Fruit fly (Drosophila melanogaster) whole organism, embryonic: ENCODE measurements around the gene nmo.

ENCODE experiments used
- CG10209 ChIP-seq: fragments of 200-800 bp; sonication (Bioruptor generic); optimal IDR thresholded peaks from 3 replicates; lab custom pipeline; 2017; ENCODE audit warnings: missing biosample characterization, mild to moderate bottlenecking, missing genetic modification characterization, missing genetic modification reagents
- CG10543 ChIP-seq: fragments of 200-800 bp; sonication (Bioruptor generic); optimal IDR thresholded peaks from 3 replicates; lab custom pipeline; 2017; ENCODE audit warnings: missing biosample characterization, mild to moderate bottlenecking, missing genetic modification characterization, moderate library complexity
- CG12071 ChIP-seq: fragments of 200-800 bp; sonication (Bioruptor generic); optimal IDR thresholded peaks from 3 replicates; lab custom pipeline; 2018; ENCODE audit warnings: missing biosample characterization, mild to moderate bottlenecking, missing genetic modification characterization
- CG12104 ChIP-seq: fragments of 200-800 bp; sonication (Bioruptor generic); optimal IDR thresholded peaks from 3 replicates; lab custom pipeline; 2016; ENCODE audit warnings: missing biosample characterization, missing genetic modification characterization
- CG12155 ChIP-seq: fragments of 200-800 bp; sonication (Bioruptor generic); optimal IDR thresholded peaks from 3 replicates; lab custom pipeline; 2016; ENCODE audit warnings: missing biosample characterization, missing genetic modification characterization
- CG13296 ChIP-seq: fragments of 200-800 bp; sonication (Bioruptor generic); optimal IDR thresholded peaks from 3 replicates; lab custom pipeline; 2018; ENCODE audit warnings: missing biosample characterization, mild to moderate bottlenecking, missing genetic modification characterization
- CG15514 ChIP-seq: fragments of 200-800 bp; sonication (Bioruptor generic); optimal IDR thresholded peaks from 3 replicates; lab custom pipeline; 2017; ENCODE audit warnings: missing biosample characterization, missing genetic modification characterization, mild to moderate bottlenecking, moderate library complexity, missing genetic modification reagents
- CG17568 ChIP-seq: fragments of 200-800 bp; sonication (Bioruptor generic); optimal IDR thresholded peaks from 2 replicates; lab custom pipeline; 2018; ENCODE audit warnings: missing biosample characterization, mild to moderate bottlenecking, missing genetic modification characterization, moderate library complexity
- CG2120 ChIP-seq: fragments of 200-800 bp; sonication (Bioruptor generic); optimal IDR thresholded peaks from 3 replicates; lab custom pipeline; 2016; ENCODE audit warnings: missing biosample characterization, missing genetic modification characterization
- CG2129 ChIP-seq: fragments of 200-800 bp; sonication (Bioruptor generic); IDR thresholded peaks from 2 replicates; pipeline ENCODE4 v1.3.6; 2022; ENCODE audit warnings: missing biosample characterization, missing genetic modification characterization; ENCODE audit not compliant: partially characterized antibody
- CG2678 ChIP-seq: fragments of 200-800 bp; sonication (Bioruptor generic); optimal IDR thresholded peaks from 3 replicates; lab custom pipeline; 2019; ENCODE audit warnings: missing biosample characterization, mild to moderate bottlenecking, missing genetic modification characterization, moderate library complexity
- CG32767 ChIP-seq: fragments of 200-800 bp; sonication (Bioruptor generic); IDR thresholded peaks from 2 replicates; pipeline ENCODE4 v1.3.6; 2022; ENCODE audit warnings: missing biosample characterization, missing genetic modification characterization
- CG34224 ChIP-seq: fragments of 200-800 bp; sonication (Bioruptor generic); IDR thresholded peaks from 3 replicates; pipeline ENCODE4 v1.3.6; 2022; ENCODE audit warnings: missing biosample characterization, missing genetic modification characterization; ENCODE audit not compliant: partially characterized antibody
- CG4328 ChIP-seq: fragments of 200-800 bp; sonication (Bioruptor generic); optimal IDR thresholded peaks from 3 replicates; lab custom pipeline; 2017; ENCODE audit warnings: missing biosample characterization, missing genetic modification reagents, missing genetic modification characterization
- CG4730 ChIP-seq: fragments of 200-800 bp; sonication (Bioruptor generic); IDR thresholded peaks from 2 replicates; pipeline ENCODE4 v1.3.6; 2022; ENCODE audit warnings: missing biosample characterization, missing genetic modification characterization
- CG5180 ChIP-seq: fragments of 200-800 bp; sonication (Bioruptor generic); optimal IDR thresholded peaks from 3 replicates; lab custom pipeline; 2017; ENCODE audit warnings: missing biosample characterization, missing genetic modification characterization, mild to moderate bottlenecking, moderate library complexity, missing genetic modification reagents
- CG7271 ChIP-seq: fragments of 200-800 bp; sonication (Bioruptor generic); optimal IDR thresholded peaks from 2 replicates; lab custom pipeline; 2018; ENCODE audit warnings: missing biosample characterization, mild to moderate bottlenecking, missing genetic modification characterization, moderate library complexity
- CG7357 ChIP-seq: fragments of 200-800 bp; sonication (Bioruptor generic); IDR thresholded peaks from 3 replicates; pipeline ENCODE4 v1.3.6; 2022; ENCODE audit warnings: missing biosample characterization, missing genetic modification characterization
- CG7987 ChIP-seq: fragments of 200-800 bp; sonication (Bioruptor generic); optimal IDR thresholded peaks from 2 replicates; lab custom pipeline; 2018; ENCODE audit warnings: missing biosample characterization, mild to moderate bottlenecking, missing genetic modification characterization, moderate library complexity
- CG8924 ChIP-seq: fragments of 200-800 bp; optimal IDR thresholded peaks from 3 replicates; lab custom pipeline; 2019; ENCODE audit warnings: missing biosample characterization, mild to moderate bottlenecking, missing genetic modification characterization, moderate library complexity
- CG8944 ChIP-seq: fragments of 200-800 bp; sonication (Bioruptor generic); optimal IDR thresholded peaks from 3 replicates; lab custom pipeline; 2016; ENCODE audit warnings: missing biosample characterization, missing genetic modification characterization
- CG9932 ChIP-seq: fragments of 200-800 bp; sonication (Bioruptor generic); IDR thresholded peaks from 2 replicates; pipeline ENCODE4 v1.3.6; 2022; ENCODE audit warnings: missing biosample characterization, missing genetic modification characterization
- Deaf1 ChIP-seq: fragments of 200-800 bp; optimal IDR thresholded peaks from 3 replicates; lab custom pipeline; 2019; ENCODE audit warnings: missing biosample characterization, mild to moderate bottlenecking, missing genetic modification characterization, moderate library complexity
- Doc3 ChIP-seq: fragments of 200-800 bp; sonication (Bioruptor generic); IDR thresholded peaks from 3 replicates; pipeline ENCODE4 v1.3.6; 2022; ENCODE audit warnings: missing biosample characterization, missing genetic modification characterization; ENCODE audit not compliant: partially characterized antibody
- HmgD ChIP-seq: fragments of 200-800 bp; sonication (Bioruptor generic); optimal IDR thresholded peaks from 3 replicates; lab custom pipeline; 2016; ENCODE audit warnings: missing biosample characterization, missing genetic modification characterization
- Hr3 ChIP-seq: fragments of 200-800 bp; sonication (Bioruptor generic); optimal IDR thresholded peaks from 3 replicates; lab custom pipeline; 2016; ENCODE audit warnings: missing biosample characterization, missing genetic modification characterization
- Hr39 ChIP-seq: fragments of >200 bp; optimal IDR thresholded peaks from 2 replicates; lab custom pipeline; 2017
- NFAT ChIP-seq: fragments of 200-800 bp; sonication (Bioruptor generic); IDR thresholded peaks from 2 replicates; pipeline ENCODE4 v1.3.6; 2022; ENCODE audit warnings: missing biosample characterization, missing genetic modification characterization
- Sox100B ChIP-seq: fragments of 200-800 bp; sonication (Bioruptor generic); optimal IDR thresholded peaks from 3 replicates; lab custom pipeline; 2018; ENCODE audit warnings: missing biosample characterization, mild to moderate bottlenecking, missing genetic modification characterization
- abd-A ChIP-seq: fragments of 200-800 bp; sonication (Bioruptor generic); optimal IDR thresholded peaks from 3 replicates; lab custom pipeline; 2019; ENCODE audit warnings: missing biosample characterization, mild to moderate bottlenecking, missing genetic modification characterization, moderate library complexity
- bsh ChIP-seq, 2 experiments: fragments of 200-800 bp; sonication (Bioruptor generic); optimal IDR thresholded peaks; 2 replicates each; lab custom pipeline; 2017 to 2018; ENCODE audit warnings: mild to moderate bottlenecking in 2 of 2, missing biosample characterization in 2 of 2, missing genetic modification characterization in 2 of 2, moderate library complexity in 1 of 2
- danr ChIP-seq: fragments of 200-800 bp; sonication (Bioruptor generic); IDR thresholded peaks from 2 replicates; pipeline ENCODE4 v1.3.6; 2022; ENCODE audit warnings: missing biosample characterization, missing genetic modification characterization
- dmrt11E ChIP-seq: fragments of 200-800 bp; sonication (Bioruptor generic); optimal IDR thresholded peaks from 3 replicates; lab custom pipeline; 2018; ENCODE audit warnings: missing biosample characterization, mild to moderate bottlenecking, missing genetic modification characterization, moderate library complexity
- dysf ChIP-seq: fragments of 200-800 bp; sonication (Bioruptor generic); IDR thresholded peaks from 3 replicates; pipeline ENCODE4 v1.3.6; 2022; ENCODE audit warnings: missing biosample characterization, missing genetic modification characterization
- fd3F ChIP-seq: fragments of 200-800 bp; sonication (Bioruptor generic); optimal IDR thresholded peaks from 2 replicates; lab custom pipeline; 2018; ENCODE audit warnings: missing biosample characterization, mild to moderate bottlenecking, missing genetic modification characterization, moderate library complexity
- fd64A ChIP-seq: fragments of 200-800 bp; sonication (Bioruptor generic); optimal IDR thresholded peaks from 3 replicates; lab custom pipeline; 2018; ENCODE audit warnings: missing biosample characterization, mild to moderate bottlenecking, missing genetic modification characterization
- ftz-f1 ChIP-seq: fragments of 200-800 bp; sonication (Bioruptor generic); optimal IDR thresholded peaks from 2 replicates; lab custom pipeline; 2016; ENCODE audit warnings: missing biosample characterization, missing genetic modification characterization
- inv ChIP-seq: fragments of 200-800 bp; sonication (Bioruptor generic); IDR thresholded peaks from 2 replicates; pipeline ENCODE4 v1.3.6; 2022; ENCODE audit warnings: missing biosample characterization, missing genetic modification characterization; ENCODE audit not compliant: partially characterized antibody
- lbe ChIP-seq: fragments of 200-800 bp; sonication (Bioruptor generic); optimal IDR thresholded peaks from 2 replicates; lab custom pipeline; 2016; ENCODE audit warnings: missing biosample characterization, mild to moderate bottlenecking, missing genetic modification characterization
- mam ChIP-seq: fragments of 200-800 bp; sonication (Bioruptor generic); optimal IDR thresholded peaks from 3 replicates; lab custom pipeline; 2016; ENCODE audit warnings: missing biosample characterization, missing genetic modification characterization
- mirr ChIP-seq: fragments of 200-800 bp; sonication (Bioruptor generic); optimal IDR thresholded peaks from 3 replicates; lab custom pipeline; 2018; ENCODE audit warnings: missing biosample characterization, mild to moderate bottlenecking, missing genetic modification characterization
- nerfin-1 ChIP-seq: fragments of 200-800 bp; sonication (Bioruptor generic); optimal IDR thresholded peaks from 3 replicates; lab custom pipeline; 2019; ENCODE audit warnings: missing biosample characterization, mild to moderate bottlenecking, missing genetic modification characterization, moderate library complexity
- ranshi ChIP-seq: fragments of 200-800 bp; sonication (Bioruptor generic); IDR thresholded peaks from 2 replicates; pipeline ENCODE4 v1.3.6; 2022; ENCODE audit warnings: missing biosample characterization, missing genetic modification characterization
- sens-2 ChIP-seq: fragments of 200-800 bp; sonication (Bioruptor generic); IDR thresholded peaks from 2 replicates; pipeline ENCODE4 v1.3.6; 2022; ENCODE audit warnings: missing biosample characterization, missing genetic modification characterization
- shn ChIP-seq: fragments of 200-800 bp; sonication (Bioruptor generic); optimal IDR thresholded peaks from 3 replicates; lab custom pipeline; 2016; ENCODE audit warnings: missing biosample characterization, missing genetic modification characterization
- sna ChIP-seq: fragments of 200-800 bp; sonication (Bioruptor generic); IDR thresholded peaks from 2 replicates; pipeline ENCODE4 v1.3.6; 2022; ENCODE audit warnings: missing biosample characterization, missing genetic modification characterization; ENCODE audit not compliant: partially characterized antibody
- so ChIP-seq: fragments of 200-800 bp; sonication (Bioruptor generic); IDR thresholded peaks from 3 replicates; pipeline ENCODE4 v1.3.6; 2022; ENCODE audit warnings: missing biosample characterization, missing genetic modification characterization
- tin ChIP-seq: fragments of 200-800 bp; sonication (Bioruptor generic); optimal IDR thresholded peaks from 3 replicates; lab custom pipeline; 2016; ENCODE audit warnings: missing biosample characterization, missing genetic modification characterization
- tx ChIP-seq: fragments of 200-800 bp; sonication (Bioruptor generic); optimal IDR thresholded peaks from 2 replicates; lab custom pipeline; 2016; ENCODE audit warnings: missing biosample characterization, missing genetic modification characterization
- unpg ChIP-seq: fragments of 200-800 bp; sonication (Bioruptor generic); optimal IDR thresholded peaks from 3 replicates; lab custom pipeline; 2018; ENCODE audit warnings: missing biosample characterization, mild to moderate bottlenecking, missing genetic modification characterization, moderate library complexity
- zen2 ChIP-seq: fragments of 200-800 bp; sonication (Bioruptor generic); IDR thresholded peaks from 3 replicates; pipeline ENCODE4 v1.3.6; 2022; ENCODE audit warnings: missing biosample characterization, missing genetic modification characterization; ENCODE audit not compliant: partially characterized antibody

nmo gene

DNA sequence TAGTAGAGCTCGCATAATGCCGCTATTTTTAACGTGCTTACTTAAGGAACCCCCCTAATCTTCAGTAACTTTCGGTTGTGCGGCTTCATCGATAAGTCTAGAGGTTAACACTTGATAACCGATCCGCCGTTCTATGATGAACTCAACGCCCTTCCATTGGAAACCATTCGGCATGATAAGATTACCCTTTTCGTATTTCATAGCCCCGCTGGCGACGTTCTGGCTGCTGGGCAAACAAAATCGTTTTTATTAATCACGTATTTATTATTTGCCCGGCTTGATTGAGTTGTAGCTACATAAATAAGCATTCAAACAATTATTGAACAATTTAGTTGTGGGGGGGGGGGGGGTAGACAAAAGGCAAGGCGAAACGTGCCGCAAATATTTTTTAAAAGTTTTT is 114.7 kb downstream of the nmo start (continued):
- TF ChIP-seq CG12155 (GFP tag; lab: Kevin White, UChicago) (no peak), Hr39 (lab: Kevin White, UChicago) (no peak), Hr3 (no peak), ranshi (GFP tag; lab: Robert Waterston, UW) (no peak), CG2678 (tag; lab: Kevin White, UChicago) (peak; percentile 64), HmgD (GFP tag; lab: Kevin White, UChicago) (no peak), CG32767 (no peak), mam (GFP tag; lab: Kevin White, UChicago) (no peak), unpg (GFP tag; lab: Kevin White, UChicago) (peak; percentile 11), danr (GFP tag; lab: Robert Waterston, UW) (no peak), inv (GFP tag; lab: Robert Waterston, UW) (no peak), dmrt11E (tag; lab: Kevin White, UChicago) (peak; percentile 26), sens-2 (GFP tag; lab: Robert Waterston, UW) (no peak), CG7271 (tag; lab: Kevin White, UChicago) (no peak), ftz-f1 (GFP tag; lab: Kevin White, UChicago) (peak; percentile 57), dysf (GFP tag; lab: Robert Waterston, UW) (peak; percentile 20; the same call in 1 of the 3 replicates), Doc3 (GFP tag; lab: Robert Waterston, UW) (no peak), CG7357 (GFP tag; lab: Robert Waterston, UW) (no peak), zen2 (no peak), abd-A (tag; lab: Kevin White, UChicago) (peak; percentile 80), bsh (GFP tag; optimal IDR thresholded peaks at IDR 0.05; lab: Kevin White, UChicago) (peak in 1 of 2 experiments; percentile 17), CG17568 (GFP tag; lab: Kevin White, UChicago) (peak; percentile 55), CG12071 (peak; percentile 13), tx (GFP tag; lab: Kevin White, UChicago) (no peak), CG4730 (GFP tag; lab: Robert Waterston, UW) (no peak), CG5180 (GFP tag; lab: Kevin White, UChicago) (no peak), Sox100B (GFP tag; lab: Kevin White, UChicago) (no peak), CG8924 (tag; lab: Kevin White, UChicago) (no peak), CG10209 (peak; percentile 15), CG12104 (GFP tag; lab: Kevin White, UChicago) (no peak), fd3F (peak; percentile 13), so (GFP tag; lab: Robert Waterston, UW) (no peak), mirr (peak; percentile 92), tin (no peak), CG4328 (peak; percentile 18), CG13296 (peak; percentile 71), CG15514 (GFP tag; lab: Kevin White, UChicago) (peak; percentile 44), sna (no peak), CG8944 (GFP tag; lab: Kevin White, UChicago) (no peak), shn (GFP tag; lab: Kevin White, UChicago) (no peak), CG9932 (GFP tag; lab: Robert Waterston, UW) (no peak), CG2120 (GFP tag; lab: Kevin White, UChicago) (no peak), fd64A (GFP tag; lab: Kevin White, UChicago) (no peak), CG10543 (GFP tag; lab: Kevin White, UChicago) (peak; percentile 79), Deaf1 (peak; percentile 18), nerfin-1 (tag; lab: Kevin White, UChicago) (no peak), NFAT (GFP tag; lab: Robert Waterston, UW) (no peak), lbe (GFP tag; lab: Kevin White, UChicago) (no peak), CG7987 (GFP tag; lab: Kevin White, UChicago) (peak; percentile 65), CG34224 (GFP tag; lab: Robert Waterston, UW) (no peak), CG2129 (no peak)
